Fruit fly (Drosophila melanogaster) ovary, adult (tissue): ENCODE results near the gene CG16775.

Experiments
- CG17801 ChIP-seq: fragments of 200-800 bp; optimal IDR thresholded peaks from 2 replicates; lab custom pipeline; 2019; ENCODE audit warnings: missing biosample characterization, mild to moderate bottlenecking, missing genetic modification characterization, moderate library complexity; ENCODE audit not compliant: partially characterized antibody

CG16775 gene

dm6 chr3L:17915792-17916540, 29.5 kb upstream of the CG16775 start:
- no peak for TF ChIP-seq CG17801 (GFP tag; lab: Kevin White, UChicago)

DNA sequence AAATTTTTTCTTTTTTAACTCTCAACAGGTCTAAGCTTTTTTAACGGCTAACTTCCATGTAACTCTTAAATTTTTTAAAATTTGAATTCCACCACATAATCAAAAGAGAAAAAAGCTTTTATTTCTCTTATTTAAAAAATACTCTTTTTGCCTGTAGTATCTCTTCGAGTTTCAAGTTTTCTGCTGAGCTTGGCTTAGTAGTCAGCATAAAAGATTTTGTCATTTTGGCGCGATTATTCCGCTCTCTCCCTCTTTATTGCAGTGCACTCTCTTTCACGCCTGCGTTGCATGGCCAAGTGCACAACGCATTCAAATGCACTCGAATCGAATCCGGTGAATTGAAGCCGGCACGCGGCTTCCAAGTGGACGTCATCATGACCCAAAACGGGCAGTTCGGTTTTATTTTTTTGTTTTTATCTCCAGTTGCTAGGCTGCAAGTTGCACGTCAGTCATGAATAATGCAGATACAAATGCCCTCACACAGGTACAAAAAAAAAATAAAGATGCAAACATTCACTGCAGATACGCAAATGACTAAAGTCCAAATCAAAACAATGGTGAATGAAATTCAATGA, 27.6 kb upstream of the CG16775 start:
- TF ChIP-seq CG17801 (GFP tag; lab: Kevin White, UChicago): peak; percentile 65

DNA sequence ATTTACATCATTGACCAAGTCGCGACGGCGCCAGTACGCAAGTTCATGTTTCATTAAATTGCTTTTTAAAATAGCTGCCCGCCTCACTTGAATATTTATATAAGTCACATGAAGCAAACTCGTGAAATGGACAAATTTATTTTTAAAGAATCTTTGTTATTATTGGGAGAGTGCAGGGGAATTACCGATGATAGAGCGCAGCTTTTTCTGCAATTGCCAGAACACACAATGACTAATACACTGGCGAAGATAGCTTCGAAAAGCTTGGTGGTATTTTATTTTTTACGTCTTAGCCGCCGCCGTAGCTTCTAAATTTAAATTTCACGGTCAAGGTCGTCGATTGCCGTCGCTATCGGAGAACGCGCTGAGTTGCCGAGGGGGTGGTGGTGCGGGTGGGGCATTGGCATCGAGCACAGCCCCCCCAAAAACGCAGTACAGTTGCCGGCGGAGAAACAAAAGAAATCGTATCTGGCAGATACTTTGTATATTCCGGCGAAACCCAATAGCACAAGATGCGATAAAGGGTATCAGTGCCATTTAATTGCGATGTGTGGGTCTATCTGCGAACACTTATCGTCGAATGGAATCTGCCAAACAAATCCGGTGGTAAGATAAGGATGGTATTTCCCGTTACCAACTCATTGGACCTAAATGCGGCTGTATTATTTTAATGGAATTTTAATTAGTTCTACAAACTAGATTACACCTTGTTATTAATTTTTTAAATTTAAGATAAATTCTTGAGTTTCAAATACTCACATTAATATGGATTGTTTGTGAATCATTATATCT, 26.7 kb upstream of the CG16775 start:
- TF ChIP-seq CG17801 (GFP tag; lab: Kevin White, UChicago): no peak

DNA sequence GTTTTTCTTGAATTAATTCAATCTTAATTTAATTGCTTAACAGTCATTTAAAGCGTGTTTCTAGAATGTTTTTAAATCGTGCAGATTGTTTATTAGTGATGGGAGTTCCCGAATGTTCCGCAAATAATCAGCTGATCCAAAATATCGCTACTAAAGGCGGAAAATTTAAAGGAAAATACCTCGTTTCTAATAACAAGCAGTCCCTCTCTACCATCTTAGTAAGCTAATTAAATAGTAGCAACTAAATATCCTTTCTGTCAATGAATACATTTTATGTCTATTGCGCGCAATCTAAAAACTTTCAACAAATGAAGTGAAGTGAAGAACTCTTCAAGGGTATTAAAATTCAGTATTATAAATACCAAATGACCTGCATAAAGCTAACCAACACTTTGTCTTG, 26.0 kb upstream of the CG16775 start, which contains the start of gene CG5290:
CG5290 (minus strand) TSS at position 118 of the 400 bp plus-strand sequence.
- no peak for TF ChIP-seq CG17801 (GFP tag; lab: Kevin White, UChicago)

- peak; percentile 75 for TF ChIP-seq CG17801 (GFP tag; lab: Kevin White, UChicago)
Measured at dm6 chr3L:17907609-17908160, 21.2 kb upstream of the CG16775 start, which contains the start of the genes Prestin and Wdr92. TSS of gene Prestin (minus strand) at chr3L:17907812. TSS of gene Wdr92 (plus strand) at chr3L:17908143.

DNA sequence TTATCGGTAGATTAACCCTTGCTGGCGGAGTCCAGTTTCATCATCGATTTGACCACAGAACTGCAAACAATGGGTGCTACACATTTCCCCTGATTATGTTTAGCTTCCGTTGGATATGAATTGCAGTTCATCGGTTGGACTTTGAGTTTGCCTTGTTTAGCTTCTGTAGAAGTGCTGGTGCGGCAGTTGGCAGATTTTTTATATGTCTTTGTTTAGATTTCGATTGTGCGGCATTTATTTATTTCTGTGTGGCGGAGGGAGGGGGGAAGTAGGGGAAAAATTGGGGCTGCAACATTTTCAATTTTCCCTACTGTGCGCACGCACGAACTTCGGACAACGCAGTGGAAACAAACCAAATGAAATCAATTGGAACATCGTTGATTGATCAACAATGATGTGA, 19.3 kb upstream of the CG16775 start:
- peak; percentile 10 for TF ChIP-seq CG17801 (GFP tag; lab: Kevin White, UChicago)

DNA sequence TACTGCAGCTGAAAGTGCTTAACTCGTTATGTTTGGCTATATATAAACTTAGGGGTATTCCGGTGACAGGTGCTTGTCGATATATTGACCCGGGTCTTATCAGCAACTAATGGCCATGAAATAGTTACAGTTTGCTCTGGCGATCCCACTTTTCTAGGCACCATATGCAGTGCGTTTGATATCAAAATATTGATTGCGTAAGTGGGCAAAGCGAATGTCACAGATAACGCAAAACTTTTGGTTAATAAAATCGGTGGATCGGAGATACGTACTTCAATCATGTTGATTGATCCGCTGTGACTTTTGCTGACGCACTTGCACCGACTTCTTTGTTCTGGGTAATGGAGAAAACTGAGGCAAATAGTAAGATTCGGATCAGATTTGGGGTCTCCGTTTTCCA, 18.1 kb upstream of the CG16775 start:
- TF ChIP-seq CG17801 (GFP tag; lab: Kevin White, UChicago): no peak

dm6 chr3L:17903813-17904416, 17.5 kb upstream of the CG16775 start:
- no peak for TF ChIP-seq CG17801 (GFP tag; lab: Kevin White, UChicago)

dm6 chr3L:17902621-17903020, 16.2 kb upstream of the CG16775 start:
- peak; percentile 43 for TF ChIP-seq CG17801 (GFP tag; lab: Kevin White, UChicago)

dm6 chr3L:17902186-17902585, 15.7 kb upstream of the CG16775 start:
- TF ChIP-seq CG17801 (GFP tag; lab: Kevin White, UChicago): no peak

- TF ChIP-seq CG17801 (GFP tag; lab: Kevin White, UChicago): no peak
Measured at dm6 chr3L:17898606-17899005, 12.2 kb upstream of the CG16775 start.

DNA sequence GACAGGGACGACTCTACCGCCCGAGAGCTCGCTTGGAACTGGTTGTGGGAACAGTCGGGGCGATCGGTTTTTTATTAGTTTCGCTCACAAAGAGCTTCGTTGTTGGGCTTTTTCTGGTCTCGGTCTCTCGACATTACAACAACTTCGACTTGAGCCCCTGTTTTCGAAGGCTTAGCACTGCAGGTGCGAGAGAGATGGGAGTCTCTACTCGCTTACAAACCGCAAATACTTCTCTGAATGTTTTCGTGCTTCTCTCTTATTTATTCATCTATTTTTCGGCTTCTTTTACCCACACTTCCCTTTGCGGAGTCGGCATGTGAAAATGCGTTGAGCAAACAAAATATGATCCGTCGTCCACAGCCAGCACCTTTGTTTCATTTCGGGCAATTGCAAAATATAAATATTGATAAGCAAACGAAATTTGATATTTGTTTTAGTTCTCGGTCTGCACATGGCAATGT, 9.4 kb upstream of the CG16775 start, which contains the start of gene Tsp74F:
Tsp74F (minus strand) TSS at position 48 of the 461 bp plus-strand sequence.
- no peak for TF ChIP-seq CG17801 (GFP tag; lab: Kevin White, UChicago)

dm6 chr3L:17893660-17894059, 7.2 kb upstream of the CG16775 start:
- TF ChIP-seq CG17801 (GFP tag; lab: Kevin White, UChicago): no peak

dm6 chr3L:17887393-17887792, 948 bp upstream of the CG16775 start, which contains the start of gene CG7402:
TSS of gene CG7402 (plus strand) at chr3L:17887705.
- no peak for TF ChIP-seq CG17801 (GFP tag; lab: Kevin White, UChicago)
